Worm (Caenorhabditis elegans) whole organism, early embryonic: ENCODE results near the gene F58G6.7.

Source experiments
- ama-1 ChIP-seq: fragments of 150-350 bp; optimal IDR thresholded peaks from 2 replicates; lab custom pipeline; 2014
- ceh-36 ChIP-seq: sonication (generic microtip); optimal IDR thresholded peaks from 2 replicates; lab custom pipeline; 2016; ENCODE audit warnings: missing genetic modification characterization, inconsistent platforms, missing compliant biosample characterization
- ets-7 ChIP-seq: sonication (generic microtip); optimal IDR thresholded peaks from 2 replicates; lab custom pipeline; 2016; ENCODE audit warnings: missing genotype, missing genetic modification characterization, missing compliant biosample characterization
- flt-1 ChIP-seq: fragments of 200-800 bp; sonication (Bioruptor generic); IDR thresholded peaks from 2 replicates; pipeline ENCODE4 v1.3.6; 2022; ENCODE audit warnings: missing genetic modification characterization, missing compliant biosample characterization
- hmg-4 ChIP-seq: fragments of 200-800 bp; sonication (Bioruptor generic); optimal IDR thresholded peaks from 2 replicates; lab custom pipeline; 2018; ENCODE audit warnings: mild to moderate bottlenecking, missing genetic modification characterization, missing compliant biosample characterization
- hnd-1 ChIP-seq: sonication (generic microtip); optimal IDR thresholded peaks from 2 replicates; lab custom pipeline; 2016; ENCODE audit warnings: missing genetic modification characterization, missing compliant biosample characterization
- scrt-1 ChIP-seq: fragments of 200-800 bp; sonication (Bioruptor generic); IDR thresholded peaks from 2 replicates; pipeline ENCODE4 v1.3.6; 2022; ENCODE audit warnings: missing genetic modification characterization, missing compliant biosample characterization
- tbx-37 ChIP-seq: fragments of 200-800 bp; sonication (Bioruptor generic); conservative IDR thresholded peaks from 2 replicates; pipeline ENCODE4 v1.3.6; 2022; ENCODE audit warnings: missing genetic modification reagents, missing genetic modification characterization, missing compliant biosample characterization
- tra-4 ChIP-seq: sonication (generic microtip); optimal IDR thresholded peaks from 2 replicates; lab custom pipeline; 2017; ENCODE audit warnings: missing genetic modification characterization, missing compliant biosample characterization

DNA sequence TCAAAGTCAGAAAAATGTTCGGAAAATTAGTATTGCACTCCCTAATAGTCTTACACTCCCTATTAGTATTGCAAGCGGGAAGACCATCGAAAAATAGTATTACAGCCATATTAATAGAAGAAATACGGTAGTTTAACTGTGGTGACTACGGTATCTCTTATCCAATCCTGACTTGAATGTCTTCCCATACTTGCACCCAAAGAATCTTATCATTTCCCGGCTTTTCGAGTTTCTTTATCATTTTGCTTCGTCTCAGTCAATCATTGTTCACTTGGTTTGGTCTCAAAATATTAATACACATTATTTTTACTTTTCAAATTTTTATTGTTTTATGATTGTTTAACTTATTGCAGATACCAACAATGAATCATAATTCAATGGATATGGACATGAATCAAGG is 933 bp upstream of the F58G6.7 start, which contains the start of gene F58G6.3:
- no peak for TF ChIP-seq scrt-1 (GFP tag; lab: Robert Waterston, UW)
- TF ChIP-seq ets-7 = no peak
- no peak for TF ChIP-seq ama-1
- TF ChIP-seq tbx-37 (GFP tag; lab: Robert Waterston, UW) = no peak
- TF ChIP-seq flt-1 (GFP tag; lab: Robert Waterston, UW) = no peak
- no peak for TF ChIP-seq hnd-1 (tag; lab: Kevin White, UChicago)
- no peak for TF ChIP-seq ceh-36 (tag; lab: Kevin White, UChicago)
- no peak for TF ChIP-seq hmg-4 (GFP tag; lab: Kevin White, UChicago)
- TF ChIP-seq tra-4 = no peak
